Fruit fly (Drosophila melanogaster): ENCODE data around the gene comt.

Gene comt

dm6 chrX:13232406-13233195, 26.2 kb upstream of the comt start (continued):
- TF ChIP-seq bigmax (GFP tag; optimal IDR thresholded peaks at IDR 0.05) (no peak), bab2 (GFP tag; optimal IDR thresholded peaks at IDR 0.05) (peak; percentile 74), Fer3 (tag; optimal IDR thresholded peaks at IDR 0.05) (peak; percentile 64), Adf1 (GFP tag; IDR thresholded peaks at IDR 0.05) (no peak), CG10321 (GFP tag; IDR thresholded peaks at IDR 0.05) (peak; percentile 34; the same call in 1 of the 2 replicates), CG4328 (GFP tag; optimal IDR thresholded peaks at IDR 0.05) (peak; percentile 17), CG4282 (GFP tag; optimal IDR thresholded peaks at IDR 0.05) (peak; percentile 18), Bgb (GFP tag; IDR thresholded peaks at IDR 0.05; ENCODE audit: partially characterized antibody) (no peak), nom (GFP tag; optimal IDR thresholded peaks at IDR 0.05) (no peak), wor (GFP tag; IDR thresholded peaks at IDR 0.05) (peak; percentile 28; the same call in 1 of the 2 replicates), NC2α (GFP tag; optimal IDR thresholded peaks at IDR 0.05) (no peak), Vsx1 (GFP tag; optimal IDR thresholded peaks at IDR 0.05) (peak; percentile 66), mld (GFP tag; IDR thresholded peaks at IDR 0.05; ENCODE audit: partially characterized antibody) (no peak), CG1647 (GFP tag; optimal IDR thresholded peaks at IDR 0.05) (peak; percentile 34), chif (GFP tag; optimal IDR thresholded peaks at IDR 0.05) (peak; percentile 66 to 77), ATbp (GFP tag; optimal IDR thresholded peaks at IDR 0.05) (peak; percentile 80), eve (GFP tag; optimal IDR thresholded peaks at IDR 0.05) (peak in 1 of 2 experiments; percentile 87), da (GFP tag; optimal IDR thresholded peaks at IDR 0.05) (no peak), CG8281 (tag; optimal IDR thresholded peaks at IDR 0.05) (peak; percentile 43), gfzf (GFP tag; optimal IDR thresholded peaks at IDR 0.05) (no peak), ssp (GFP tag; IDR thresholded peaks at IDR 0.05) (peak; percentile 42; the same call in 1 of the 2 replicates), Hey (tag; optimal IDR thresholded peaks at IDR 0.05) (no peak), fd3F (GFP tag; optimal IDR thresholded peaks at IDR 0.05) (peak; percentile 46), CG3995 (GFP tag; optimal IDR thresholded peaks at IDR 0.05) (no peak), E2f2 (GFP tag; IDR thresholded peaks at IDR 0.05) (no peak; the same call in 1 of the 2 replicates), CG1603 (tag; optimal IDR thresholded peaks at IDR 0.05) (peak; percentile 93), Meics (GFP tag; optimal IDR thresholded peaks at IDR 0.05) (peak; percentile 69), CG2678 (tag; optimal IDR thresholded peaks at IDR 0.05) (peak; percentile 80), bowl (GFP tag; IDR thresholded peaks at IDR 0.05) (peak; percentile 82), gro (GFP tag; optimal IDR thresholded peaks at IDR 0.05) (peak; percentile 38), GATAe (GFP tag; conservative IDR thresholded peaks at IDR 0.05) (no peak; the same call in 1 of the 2 replicates), CG10543 (GFP tag; optimal IDR thresholded peaks at IDR 0.05) (peak; percentile 2), MBD-R2 (GFP tag; IDR thresholded peaks at IDR 0.05) (peak; percentile 41; the same call in 1 of the 2 replicates), klu (GFP tag; IDR thresholded peaks at IDR 0.05) (peak; percentile 42; the same call in 1 of the 2 replicates), exex (tag; optimal IDR thresholded peaks at IDR 0.05) (no peak), br (optimal IDR thresholded peaks at IDR 0.05) (no peak), CG2202 (tag; optimal IDR thresholded peaks at IDR 0.05) (peak; percentile 38), CG13296 (GFP tag; optimal IDR thresholded peaks at IDR 0.05) (peak; percentile 4), zen (tag; optimal IDR thresholded peaks at IDR 0.05) (no peak), tna (GFP tag; IDR thresholded peaks at IDR 0.05; ENCODE audit: partially characterized antibody) (no peak), NC2β (GFP tag; optimal IDR thresholded peaks at IDR 0.05) (peak; percentile 66), inv (GFP tag; IDR thresholded peaks at IDR 0.05; ENCODE audit: partially characterized antibody) (no peak), corto (GFP tag; optimal IDR thresholded peaks at IDR 0.05) (no peak), lab (GFP tag; optimal IDR thresholded peaks at IDR 0.05) (peak; percentile 80), CG12744 (GFP tag; optimal IDR thresholded peaks at IDR 0.05) (no peak), Kr (GFP tag; optimal IDR thresholded peaks at IDR 0.05) (no peak), Dbx (GFP tag; IDR thresholded peaks at IDR 0.05) (peak; percentile 52; the same call in 1 of the 3 replicates), CG4854 (GFP tag; optimal IDR thresholded peaks at IDR 0.05) (peak; percentile 31)
